Worm (Caenorhabditis elegans): ENCODE measurements around the gene wht-6.

The wht-6 gene

DNA sequence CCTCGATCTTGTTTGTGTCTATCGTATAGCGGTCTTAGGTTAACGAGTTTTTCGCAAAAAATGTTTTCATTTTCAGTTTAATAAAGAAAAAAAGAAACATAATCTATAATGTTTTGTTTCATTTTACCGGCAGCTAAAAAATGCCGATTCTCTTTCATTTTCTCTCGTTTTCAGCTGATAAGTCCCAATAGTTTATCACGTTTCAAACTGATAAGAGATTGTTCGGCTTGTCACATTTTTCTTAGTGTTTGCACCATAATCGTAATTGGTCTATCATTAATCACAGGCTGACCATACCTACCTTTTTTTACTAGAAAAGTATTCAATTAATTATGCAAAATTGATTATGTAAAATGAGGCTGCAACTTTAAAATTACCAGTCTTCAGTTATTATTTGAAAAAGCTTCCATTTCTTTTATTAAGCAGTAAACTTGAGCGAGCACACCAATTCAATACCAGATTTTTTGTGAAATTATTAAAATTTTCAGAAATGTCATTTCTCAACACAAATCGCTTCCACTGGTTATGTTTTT, 23.7 kb downstream of the wht-6 start, which contains the start of gene F23F12.13:
F23F12.13 (plus strand) TSS at position 483 of the 533 bp plus-strand sequence.
- TF ChIP-seq pqm-1 (tag; optimal IDR thresholded peaks at IDR 0.05), result peak; percentile 73
- no peak for TF ChIP-seq php-3 (GFP tag; IDR thresholded peaks at IDR 0.05)
- TF ChIP-seq ceh-44 (GFP tag; IDR thresholded peaks at IDR 0.05), result no peak
- peak; percentile 37 for TF ChIP-seq nhr-28 (tag; optimal IDR thresholded peaks at IDR 0.05)
- peak; percentile 58 for TF ChIP-seq dve-1 (tag; optimal IDR thresholded peaks at IDR 0.05; ENCODE audit: insufficient read depth)
- peak; percentile 52 for TF ChIP-seq hlh-30 (tag; optimal IDR thresholded peaks at IDR 0.05; ENCODE audit: insufficient read depth)
- TF ChIP-seq hlh-11 (tag; optimal IDR thresholded peaks at IDR 0.05), result peak; percentile 41
- peak; percentile 53; the same call in 1 of the 2 replicates for TF ChIP-seq dmd-6 (GFP tag; IDR thresholded peaks at IDR 0.05)

DNA sequence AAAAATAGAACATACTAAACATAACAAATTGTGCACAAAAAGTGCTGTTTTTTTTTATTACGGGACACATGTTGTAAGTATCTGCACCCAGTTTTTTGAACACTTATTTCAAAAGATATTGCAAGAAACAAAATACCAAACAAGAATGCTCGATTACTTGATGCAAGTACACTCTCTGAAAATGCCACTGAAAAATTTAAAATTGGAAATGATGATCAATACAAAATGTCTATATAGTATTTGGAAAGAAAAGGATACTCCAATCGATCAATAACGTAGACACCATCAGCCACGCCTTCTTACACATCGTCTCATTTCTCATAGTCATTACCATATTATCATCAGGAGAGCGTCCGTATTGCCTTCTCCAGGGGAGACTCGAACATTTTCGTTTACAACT, 26.6 kb downstream of the wht-6 start, which contains the start of gene sdz-15:
sdz-15 (plus strand) TSS at position 301 of the 400 bp plus-strand sequence.
- TF ChIP-seq nhr-11 (tag; optimal IDR thresholded peaks at IDR 0.05), result no peak
- TF ChIP-seq madf-5 (GFP tag; IDR thresholded peaks at IDR 0.05), result no peak
- TF ChIP-seq ceh-82 (tag; optimal IDR thresholded peaks at IDR 0.05), result no peak
- TF ChIP-seq tag-97 (GFP tag; IDR thresholded peaks at IDR 0.05), result no peak
- TF ChIP-seq mep-1 (tag; optimal IDR thresholded peaks at IDR 0.05), result no peak
- TF ChIP-seq mes-2 (tag; optimal IDR thresholded peaks at IDR 0.05; ENCODE audit: poor library complexity, severe bottlenecking), result no peak
- TF ChIP-seq daf-19 (GFP tag; conservative IDR thresholded peaks at IDR 0.05), result no peak
- TF ChIP-seq lin-13 (GFP tag; optimal IDR thresholded peaks at IDR 0.05), result no peak
- TF ChIP-seq ztf-7 (tag; optimal IDR thresholded peaks at IDR 0.05), result no peak
- TF ChIP-seq unc-39 (tag; optimal IDR thresholded peaks at IDR 0.05), result no peak
- TF ChIP-seq tra-1 (GFP tag; IDR thresholded peaks at IDR 0.05), result no peak
- TF ChIP-seq pqm-1 (tag; optimal IDR thresholded peaks at IDR 0.05), result no peak
- TF ChIP-seq zag-1 (tag; optimal IDR thresholded peaks at IDR 0.05), result no peak
- TF ChIP-seq dve-1 (tag; optimal IDR thresholded peaks at IDR 0.05; ENCODE audit: insufficient read depth), result no peak
- no peak for TF ChIP-seq hmg-1.1 (GFP tag; IDR thresholded peaks at IDR 0.05)
- TF ChIP-seq nhr-41 (GFP tag; IDR thresholded peaks at IDR 0.05), result no peak

DNA sequence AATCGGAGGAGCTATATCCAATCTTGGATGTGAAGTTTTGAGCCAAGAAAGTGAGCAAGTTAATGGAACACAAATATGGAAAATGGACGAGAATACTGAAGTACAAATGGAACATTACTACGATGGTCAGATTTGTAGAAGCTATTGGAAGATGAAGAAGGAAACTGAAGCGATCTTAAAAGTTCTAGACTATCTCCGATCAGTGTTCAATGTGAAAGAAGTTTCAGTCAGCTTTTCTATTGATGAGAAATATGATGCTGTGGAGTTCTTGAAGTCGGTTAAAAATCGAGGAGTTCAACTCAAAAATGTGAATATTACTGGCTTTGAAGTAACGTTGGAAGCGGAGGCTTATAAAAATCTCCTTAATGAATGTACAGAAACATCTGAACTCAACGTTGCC, 27.6 kb downstream of the wht-6 start:
- TF ChIP-seq ceh-82 (tag; optimal IDR thresholded peaks at IDR 0.05) (no peak), unc-62 (GFP tag; optimal IDR thresholded peaks at IDR 0.05 in 1 of 2) (peak in 1 of 2 experiments; percentile 92), unc-62 (tag; optimal IDR thresholded peaks at IDR 0.05) (no peak), jun-1 (tag; optimal IDR thresholded peaks at IDR 0.05) (no peak), set-16 (GFP tag; IDR thresholded peaks at IDR 0.05) (no peak)

DNA sequence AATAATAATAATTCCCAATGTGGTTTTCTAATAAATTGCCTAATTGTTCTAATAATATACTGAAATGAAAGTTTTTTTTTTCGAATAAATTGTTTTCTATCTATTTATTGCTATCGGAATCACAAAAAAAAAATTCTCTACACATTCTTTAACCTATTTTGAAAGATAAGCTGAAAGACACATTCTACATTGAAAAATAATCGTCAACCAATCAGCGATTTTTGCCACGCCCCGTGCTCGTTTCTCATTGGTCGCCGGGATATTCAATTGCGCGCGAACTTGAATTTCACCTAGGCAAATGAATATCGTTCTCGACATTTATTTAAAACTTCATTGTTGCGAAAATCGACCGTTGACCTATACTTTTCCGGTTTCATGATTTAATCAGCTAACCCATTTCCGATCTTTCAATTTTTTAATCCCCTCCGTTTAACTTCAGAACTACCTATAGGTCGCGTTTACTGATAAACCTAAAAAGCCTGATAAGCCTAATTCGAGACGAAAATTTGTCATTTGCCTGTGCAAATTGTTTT, 28.5 kb downstream of the wht-6 start, which contains the start of gene F23F12.3:
F23F12.3 (plus strand) TSS at position 483 of the 533 bp plus-strand sequence.
- TF ChIP-seq pqm-1 (tag; optimal IDR thresholded peaks at IDR 0.05) (peak; percentile 29), ceh-62 (tag; optimal IDR thresholded peaks at IDR 0.05) (no peak), attf-4 (tag; optimal IDR thresholded peaks at IDR 0.05) (no peak), cey-2 (tag; optimal IDR thresholded peaks at IDR 0.05; ENCODE audit: borderline replicate concordance, insufficient read depth) (no peak), T20F7.1 (GFP tag; optimal IDR thresholded peaks at IDR 0.05) (no peak), daf-16 (GFP tag; optimal IDR thresholded peaks at IDR 0.05) (no peak), daf-16 (tag; optimal IDR thresholded peaks at IDR 0.05) (no peak), spr-1 (tag; optimal IDR thresholded peaks at IDR 0.05) (no peak), aha-1 (tag) (peak; percentile 74), dmd-6 (GFP tag; IDR thresholded peaks at IDR 0.05) (peak; percentile 21; the same call in 1 of the 2 replicates), nhr-25 (tag; optimal IDR thresholded peaks at IDR 0.05; ENCODE audit: borderline replicate concordance, insufficient read depth) (no peak)

All from whole organism, L4 larva.